Worm (Caenorhabditis elegans): ENCODE data around the gene srw-48.

DNA sequence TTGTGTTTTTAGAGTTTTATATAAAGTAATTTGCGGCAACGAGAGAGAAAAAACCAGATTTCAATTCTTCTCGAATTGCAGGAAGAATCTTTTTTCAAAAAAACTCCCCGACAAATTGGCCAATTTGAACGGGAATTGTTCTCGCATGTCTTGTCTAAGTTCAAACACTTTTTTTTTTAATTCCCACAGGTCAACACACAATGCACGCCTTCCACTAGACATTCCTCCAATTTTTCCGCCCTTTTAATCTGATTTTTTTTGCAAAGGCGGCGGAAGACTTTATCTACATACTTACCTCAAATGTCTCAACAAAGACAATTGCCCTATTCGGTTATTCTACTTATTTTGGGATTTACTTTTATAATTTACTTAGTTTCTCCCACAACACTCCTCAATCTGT lies 13.1 kb upstream of the srw-48 start, which contains the start of gene F26D2.3:
- no peak for TF ChIP-seq nhr-237 (tag; optimal IDR thresholded peaks at IDR 0.05)
- no peak for TF ChIP-seq lin-13 (tag; optimal IDR thresholded peaks at IDR 0.05)
- TF ChIP-seq snpc-4 (tag; optimal IDR thresholded peaks at IDR 0.05), result no peak
- TF ChIP-seq nhr-2 (tag; optimal IDR thresholded peaks at IDR 0.05), result no peak
- TF ChIP-seq unc-62 (GFP tag; optimal IDR thresholded peaks at IDR 0.05), result no peak
- TF ChIP-seq ces-1 (GFP tag; optimal IDR thresholded peaks at IDR 0.05), result no peak
- TF ChIP-seq elt-3 (tag; optimal IDR thresholded peaks at IDR 0.05), result no peak
- TF ChIP-seq sptf-1 (tag; optimal IDR thresholded peaks at IDR 0.05), result no peak
- TF ChIP-seq unc-39 (tag; optimal IDR thresholded peaks at IDR 0.05), result no peak
- TF ChIP-seq nhr-12 (tag; optimal IDR thresholded peaks at IDR 0.05), result no peak

All from whole organism, mixed stage, embryonic.